Worm (Caenorhabditis elegans) whole organism, L4 larva: ENCODE results near the gene clik-1.

Experiments
- F10B5.3 ChIP-seq: sonication (generic microtip); optimal IDR thresholded peaks from 2 replicates; lab custom pipeline; 2016; ENCODE audit warnings: mild to moderate bottlenecking, missing genetic modification characterization, missing compliant biosample characterization
- F44E2.7 ChIP-seq: fragments of 200-800 bp; sonication (Bioruptor generic); IDR thresholded peaks from 2 replicates; pipeline ENCODE4 v2.1.2; 2022; ENCODE audit warnings: missing genetic modification characterization, missing compliant biosample characterization
- R02D3.7 ChIP-seq: fragments of 150-350 bp; sonication (generic microtip); optimal IDR thresholded peaks from 3 replicates; lab custom pipeline; 2014; ENCODE audit warnings: missing biosample characterization, missing genetic modification characterization
- T20F7.1 ChIP-seq: fragments of 200-800 bp; sonication (Bioruptor generic); optimal IDR thresholded peaks from 2 replicates; lab custom pipeline; 2018; ENCODE audit warnings: mild to moderate bottlenecking, missing genetic modification characterization, missing compliant biosample characterization
- T26A8.4 ChIP-seq: fragments of 200-800 bp; sonication (Bioruptor generic); IDR thresholded peaks from 2 replicates; pipeline ENCODE4 v1.3.6; 2022; ENCODE audit warnings: missing genetic modification characterization, missing compliant biosample characterization
- Y105C5A.15 ChIP-seq: fragments of 200-800 bp; sonication (Bioruptor generic); IDR thresholded peaks from 2 replicates; pipeline ENCODE4 v1.3.6; 2022; ENCODE audit warnings: missing genetic modification characterization, missing compliant biosample characterization
- Y75B8A.6 ChIP-seq: fragments of 200-800 bp; sonication (Bioruptor generic); IDR thresholded peaks from 2 replicates; pipeline ENCODE4 v1.3.6; 2022; ENCODE audit warnings: missing genetic modification reagents, missing genetic modification characterization, missing compliant biosample characterization
- aha-1 ChIP-seq: fragments of 150-350 bp; peaks from one replicate; lab custom pipeline; 2014; ENCODE audit warnings: missing biosample characterization, missing genetic modification characterization
- ceh-32 ChIP-seq: sonication (generic microtip); optimal IDR thresholded peaks from 2 replicates; lab custom pipeline; 2016; ENCODE audit warnings: mild to moderate bottlenecking, missing genetic modification characterization, missing compliant biosample characterization; ENCODE audit not compliant: poor library complexity
- cey-2 ChIP-seq: sonication (generic microtip); optimal IDR thresholded peaks from 3 replicates; lab custom pipeline; 2017; ENCODE audit warnings: missing genetic modification characterization, mild to moderate bottlenecking, missing compliant biosample characterization, antibody characterized with exemption, borderline replicate concordance; ENCODE audit not compliant: insufficient read depth
- daf-12 ChIP-seq: fragments of 150-350 bp; optimal IDR thresholded peaks from 2 replicates; lab custom pipeline; 2014; ENCODE audit warnings: missing biosample characterization, missing genetic modification reagents, missing genetic modification characterization
- daf-16 ChIP-seq, 3 experiments: sonication (generic microtip); optimal IDR thresholded peaks; 2 replicates each; lab custom pipeline; 2016 to 2017; ENCODE audit warnings: missing genetic modification characterization in 3 of 3, missing genetic modification reagents in 3 of 3, mild to moderate bottlenecking in 2 of 3, missing compliant biosample characterization in 2 of 3, missing biosample characterization in 1 of 3, moderate library complexity in 1 of 3
- daf-19 ChIP-seq: fragments of 200-800 bp; sonication (Bioruptor generic); conservative IDR thresholded peaks from 2 replicates; pipeline ENCODE4 v1.3.6; 2022; ENCODE audit warnings: missing genetic modification characterization, missing compliant biosample characterization
- daf-8 ChIP-seq: fragments of 200-800 bp; sonication (Bioruptor generic); IDR thresholded peaks from 2 replicates; pipeline ENCODE4 v1.3.6; 2022; ENCODE audit warnings: missing genetic modification characterization, missing compliant biosample characterization
- hlh-11 ChIP-seq: fragments of 200-800 bp; sonication (Bioruptor generic); optimal IDR thresholded peaks from 2 replicates; lab custom pipeline; 2018; ENCODE audit warnings: mild to moderate bottlenecking, missing genetic modification characterization, missing compliant biosample characterization
- hmg-1.1 ChIP-seq: fragments of 200-800 bp; sonication (Bioruptor generic); IDR thresholded peaks from 2 replicates; pipeline ENCODE4 v1.3.6; 2022; ENCODE audit warnings: missing genetic modification reagents, missing genetic modification characterization, missing compliant biosample characterization
- lin-1 ChIP-seq: fragments of 200-800 bp; sonication (Bioruptor generic); IDR thresholded peaks from 2 replicates; pipeline ENCODE4 v1.3.6; 2022; ENCODE audit warnings: missing genetic modification reagents, missing genetic modification characterization, missing compliant biosample characterization
- lin-15B ChIP-seq: fragments of 150-350 bp; sonication (generic microtip); optimal IDR thresholded peaks from 3 replicates; lab custom pipeline; 2014; ENCODE audit warnings: missing biosample characterization, missing genetic modification characterization
- lin-38 ChIP-seq: fragments of 200-800 bp; sonication (Bioruptor generic); IDR thresholded peaks from 2 replicates; pipeline ENCODE4 v1.3.6; 2022; ENCODE audit warnings: missing genetic modification reagents, missing genetic modification characterization, missing compliant biosample characterization
- lir-3 ChIP-seq: sonication (generic microtip); optimal IDR thresholded peaks from 2 replicates; lab custom pipeline; 2016; ENCODE audit warnings: mild to moderate bottlenecking, missing genetic modification characterization, missing compliant biosample characterization
- lsy-2 ChIP-seq, 2 experiments: fragments of 150-350 bp in 1 of 2; sonication (generic microtip) in 1 of 2; optimal IDR thresholded peaks; 2 replicates each; lab custom pipeline; 2014 to 2017; ENCODE audit warnings: missing biosample characterization in 2 of 2, missing genetic modification characterization in 2 of 2
- madf-9 ChIP-seq: fragments of 200-800 bp; sonication (Bioruptor generic); conservative IDR thresholded peaks from 2 replicates; pipeline ENCODE4 v1.3.6; 2022; ENCODE audit warnings: missing genetic modification reagents, missing genetic modification characterization, missing compliant biosample characterization
- mdl-1 ChIP-seq, 2 experiments: fragments of 150-350 bp in 1 of 2; sonication (generic microtip) in 1 of 2; optimal IDR thresholded peaks; 2 replicates each; lab custom pipeline; 2014 to 2017; ENCODE audit warnings: missing biosample characterization in 2 of 2, missing genetic modification characterization in 2 of 2
- mdt-29 ChIP-seq: fragments of 200-800 bp; sonication (Bioruptor generic); IDR thresholded peaks from 2 replicates; pipeline ENCODE4 v1.3.6; 2022; ENCODE audit warnings: missing genetic modification reagents, missing genetic modification characterization, missing compliant biosample characterization
- mep-1 ChIP-seq: fragments of 150-350 bp; sonication (generic microtip); optimal IDR thresholded peaks from 3 replicates; lab custom pipeline; 2014; ENCODE audit warnings: missing biosample characterization, missing genetic modification characterization
- nhr-10 ChIP-seq: fragments of 150-350 bp; optimal IDR thresholded peaks from 2 replicates; lab custom pipeline; 2014; ENCODE audit warnings: missing biosample characterization, missing genetic modification characterization
- nhr-111 ChIP-seq: fragments of 200-800 bp; sonication (Bioruptor generic); optimal IDR thresholded peaks from 2 replicates; lab custom pipeline; 2018; ENCODE audit warnings: mild to moderate bottlenecking, missing genetic modification characterization, missing compliant biosample characterization
- nhr-237 ChIP-seq: sonication (generic microtip); optimal IDR thresholded peaks from 2 replicates; lab custom pipeline; 2017; ENCODE audit warnings: missing biosample characterization, missing genetic modification characterization
- nhr-25 ChIP-seq: sonication (generic microtip); optimal IDR thresholded peaks from 2 replicates; lab custom pipeline; 2017; ENCODE audit warnings: missing genetic modification characterization, mild to moderate bottlenecking, missing compliant biosample characterization, antibody characterized with exemption, moderate library complexity, borderline replicate concordance; ENCODE audit not compliant: insufficient read depth
- nhr-42 ChIP-seq: fragments of 200-800 bp; sonication (Bioruptor generic); IDR thresholded peaks from 2 replicates; pipeline ENCODE4 v1.3.6; 2022; ENCODE audit warnings: missing genetic modification characterization, missing compliant biosample characterization
- nhr-48 ChIP-seq: sonication (generic microtip); optimal IDR thresholded peaks from 2 replicates; lab custom pipeline; 2016; ENCODE audit warnings: mild to moderate bottlenecking, missing genetic modification characterization, missing compliant biosample characterization
- nhr-76 ChIP-seq: fragments of 150-350 bp; optimal IDR thresholded peaks from 2 replicates; lab custom pipeline; 2014; ENCODE audit warnings: missing biosample characterization, missing genetic modification characterization
- nhr-77 ChIP-seq: fragments of 150-350 bp; optimal IDR thresholded peaks from 2 replicates; lab custom pipeline; 2014; ENCODE audit warnings: missing biosample characterization, missing genetic modification characterization
- pha-4 ChIP-seq, 2 experiments: fragments of 150-350 bp in 1 of 2; fragments of 200-800 bp in 1 of 2; sonication (Bioruptor generic) in 1 of 2; IDR thresholded peaks in 1 of 2; optimal IDR thresholded peaks in 1 of 2; 2 replicates each; pipeline versions ENCODE4 v1.3.6 to Lab custom; 2014 to 2022; ENCODE audit warnings: missing genetic modification characterization in 2 of 2, missing genetic modification reagents in 2 of 2, missing biosample characterization in 1 of 2, missing compliant biosample characterization in 1 of 2
- pqm-1 ChIP-seq: sonication (generic microtip); optimal IDR thresholded peaks from 2 replicates; lab custom pipeline; 2017; ENCODE audit warnings: missing biosample characterization, missing genetic modification characterization
- rbr-2 ChIP-seq: sonication (generic microtip); optimal IDR thresholded peaks from 2 replicates; lab custom pipeline; 2016; ENCODE audit warnings: missing genotype, missing genetic modification characterization, missing compliant biosample characterization
- saeg-2 ChIP-seq: fragments of 200-800 bp; sonication (Bioruptor generic); IDR thresholded peaks from 2 replicates; pipeline ENCODE4 v1.3.6; 2022; ENCODE audit warnings: missing genetic modification reagents, missing genetic modification characterization, missing compliant biosample characterization
- set-16 ChIP-seq: fragments of 200-800 bp; sonication (Bioruptor generic); IDR thresholded peaks from 2 replicates; pipeline ENCODE4 v1.3.6; 2022; ENCODE audit warnings: missing genetic modification reagents, missing genetic modification characterization, missing compliant biosample characterization
- skn-1 ChIP-seq: fragments of 150-350 bp; optimal IDR thresholded peaks from 2 replicates; lab custom pipeline; 2014; ENCODE audit warnings: missing biosample characterization, missing genetic modification characterization
- snpc-1.2 ChIP-seq: fragments of 200-800 bp; sonication (Bioruptor generic); IDR thresholded peaks from 2 replicates; pipeline ENCODE4 v1.3.6; 2022; ENCODE audit warnings: missing genetic modification reagents, missing genetic modification characterization, missing compliant biosample characterization
- spr-3 ChIP-seq: fragments of 200-800 bp; sonication (Bioruptor generic); optimal IDR thresholded peaks from 2 replicates; lab custom pipeline; 2018; ENCODE audit warnings: mild to moderate bottlenecking, missing genetic modification characterization, missing compliant biosample characterization
- tra-1 ChIP-seq: fragments of 200-800 bp; sonication (Bioruptor generic); IDR thresholded peaks from 2 replicates; pipeline ENCODE4 v1.3.6; 2022; ENCODE audit warnings: missing genetic modification reagents, missing genetic modification characterization, missing compliant biosample characterization
- unc-62 ChIP-seq, 3 experiments: fragments of 150-350 bp in 1 of 3; sonication (generic microtip); optimal IDR thresholded peaks in 2 of 3; peaks in 1 of 3; 1 replicate in 1 of 3; 2 replicates in 2 of 3; lab custom pipeline; 2014 to 2017; ENCODE audit warnings: missing biosample characterization in 3 of 3, missing genetic modification characterization in 3 of 3, missing genetic modification reagents in 3 of 3, missing genotype in 1 of 3
- vab-7 ChIP-seq: fragments of 200-800 bp; sonication (Bioruptor generic); IDR thresholded peaks from 2 replicates; pipeline ENCODE4 v1.3.6; 2022; ENCODE audit warnings: missing genetic modification reagents, missing genetic modification characterization, missing compliant biosample characterization
- zag-1 ChIP-seq: fragments of 150-350 bp; optimal IDR thresholded peaks from 2 replicates; lab custom pipeline; 2014; ENCODE audit warnings: missing biosample characterization, missing genetic modification characterization
- zip-11 ChIP-seq: fragments of 200-800 bp; sonication (Bioruptor generic); IDR thresholded peaks from 2 replicates; pipeline ENCODE4 v1.3.6; 2022; ENCODE audit warnings: missing genetic modification characterization, missing compliant biosample characterization
- ztf-7 ChIP-seq: fragments of 150-350 bp; optimal IDR thresholded peaks from 2 replicates; lab custom pipeline; 2014; ENCODE audit warnings: missing biosample characterization, missing genetic modification characterization

clik-1 gene

ce11 chrV:6784853-6785492 lies 16.4 kb upstream of the clik-1 start, which contains the start of the genes spn-4 and spe-39 (continued):
- peak; percentile 58; the same call in 1 of the 2 replicates for TF ChIP-seq pha-4 (GFP tag; IDR thresholded peaks at IDR 0.05; lab: Robert Waterston, UW)
- TF ChIP-seq pha-4 (tag; optimal IDR thresholded peaks at IDR 0.05; lab: Kevin White, UChicago): peak; percentile 31
- TF ChIP-seq nhr-77 (tag; lab: Kevin White, UChicago): peak; percentile 26
- TF ChIP-seq T26A8.4 (GFP tag; lab: Robert Waterston, UW): peak; percentile 57
- peak; percentile 43; the same call in 1 of the 2 replicates for TF ChIP-seq lin-1
- no peak for TF ChIP-seq cey-2 (tag; lab: Kevin White, UChicago)
- no peak for TF ChIP-seq R02D3.7 (tag; lab: Kevin White, UChicago)
- TF ChIP-seq lin-15B: no peak
- TF ChIP-seq nhr-25: no peak
- no peak for TF ChIP-seq vab-7 (GFP tag; lab: Robert Waterston, UW)
- peak; percentile 73 for TF ChIP-seq lin-38
- no peak for TF ChIP-seq ceh-32 (tag; lab: Kevin White, UChicago)
- TF ChIP-seq nhr-42 (GFP tag; lab: Robert Waterston, UW): no peak
- no peak for TF ChIP-seq nhr-76 (tag; lab: Kevin White, UChicago)
- no peak for TF ChIP-seq zip-11
- TF ChIP-seq snpc-1.2 (GFP tag; lab: Robert Waterston, UW): 0 out of 2 replicates have a peak, but pooled peaks have one; percentile 51
- no peak for TF ChIP-seq mdt-29 (GFP tag; lab: Robert Waterston, UW)
- no peak for TF ChIP-seq daf-12 (tag; lab: Kevin White, UChicago)
- no peak for TF ChIP-seq aha-1 (tag; lab: Kevin White, UChicago)
- peak in 1 of 2 experiments; percentile 17 for TF ChIP-seq daf-16 (GFP tag; optimal IDR thresholded peaks at IDR 0.05; lab: Kevin White, UChicago)
- no peak for TF ChIP-seq daf-16 (tag; optimal IDR thresholded peaks at IDR 0.05; lab: Kevin White, UChicago)
- TF ChIP-seq tra-1 (GFP tag; lab: Robert Waterston, UW): no peak
- no peak for TF ChIP-seq saeg-2 (GFP tag; lab: Robert Waterston, UW)
- no peak for TF ChIP-seq pqm-1 (tag; lab: Kevin White, UChicago)
- no peak for TF ChIP-seq F44E2.7
- TF ChIP-seq lir-3 (tag; lab: Kevin White, UChicago): no peak
- peak; percentile 13 for TF ChIP-seq T20F7.1
- no peak for TF ChIP-seq nhr-237 (tag; lab: Kevin White, UChicago)
- no peak for TF ChIP-seq Y75B8A.6 (GFP tag; lab: Robert Waterston, UW)
- no peak for TF ChIP-seq zag-1 (tag; lab: Kevin White, UChicago)
- TF ChIP-seq F10B5.3 (tag; lab: Kevin White, UChicago): no peak
- peak; percentile 39 for TF ChIP-seq hlh-11 (tag; lab: Kevin White, UChicago)
- TF ChIP-seq, all 104 proteins: peak for 28

- no peak for TF ChIP-seq ztf-7 (tag; lab: Kevin White, UChicago)
- no peak for TF ChIP-seq mep-1 (tag; lab: Kevin White, UChicago)
- no peak for TF ChIP-seq pqm-1 (tag; lab: Kevin White, UChicago)
- no peak for TF ChIP-seq nhr-48 (tag; lab: Kevin White, UChicago)
- TF ChIP-seq lin-1: no peak
- TF ChIP-seq unc-62 (GFP tag; optimal IDR thresholded peaks at IDR 0.05 in 1 of 2; lab: Kevin White, UChicago): peak in 1 of 2 experiments; percentile 63
- no peak for TF ChIP-seq unc-62 (tag; optimal IDR thresholded peaks at IDR 0.05; lab: Kevin White, UChicago)
- no peak for TF ChIP-seq daf-12 (tag; lab: Kevin White, UChicago)
- TF ChIP-seq skn-1 (tag; lab: Kevin White, UChicago): no peak
- no peak for TF ChIP-seq rbr-2
- TF ChIP-seq cey-2 (tag; lab: Kevin White, UChicago): no peak
- TF ChIP-seq set-16 (GFP tag; lab: Robert Waterston, UW): no peak
- no peak for TF ChIP-seq madf-9 (GFP tag; lab: Robert Waterston, UW)
- no peak for TF ChIP-seq mdl-1 (tag; optimal IDR thresholded peaks at IDR 0.05; lab: Kevin White, UChicago)
- TF ChIP-seq daf-19 (GFP tag; lab: Robert Waterston, UW): no peak
- TF ChIP-seq nhr-10 (tag; lab: Kevin White, UChicago): no peak
- no peak for TF ChIP-seq hmg-1.1
- TF ChIP-seq lsy-2 (tag; optimal IDR thresholded peaks at IDR 0.05; lab: Kevin White, UChicago): no peak
- no peak for TF ChIP-seq daf-8 (GFP tag; lab: Robert Waterston, UW)
- no peak for TF ChIP-seq Y105C5A.15
- TF ChIP-seq nhr-111 (GFP tag; lab: Kevin White, UChicago): no peak
- no peak for TF ChIP-seq spr-3 (GFP tag; lab: Kevin White, UChicago)
- 0 out of 2 replicates have a peak, but pooled peaks have one; percentile 19 for TF ChIP-seq lin-38
Measured at ce11 chrV:6783044-6783625, 14.6 kb upstream of the clik-1 start.
